Fruit fly (Drosophila melanogaster) whole organism, embryonic: Measurements from ENCODE around the gene Spt6.
A peak's percentile ranks its signal among the peaks of the same experiment; 100 is the strongest.

Source experiments
- Abd-B ChIP-seq: fragments of 200-800 bp; sonication (Bioruptor generic); optimal IDR thresholded peaks from 2 replicates; lab custom pipeline; 2018; ENCODE audit warnings: missing biosample characterization, mild to moderate bottlenecking, missing genetic modification characterization, moderate library complexity
- BEAF-32 ChIP-seq: fragments of 200-800 bp; sonication (Bioruptor generic); optimal IDR thresholded peaks from 3 replicates; lab custom pipeline; 2017; ENCODE audit warnings: missing biosample characterization, missing genetic modification characterization, mild to moderate bottlenecking, moderate library complexity, missing genetic modification reagents
- CG10267 ChIP-seq: fragments of 200-800 bp; sonication (Bioruptor generic); optimal IDR thresholded peaks from 2 replicates; lab custom pipeline; 2018; ENCODE audit warnings: missing biosample characterization, mild to moderate bottlenecking, missing genetic modification characterization, moderate library complexity
- CG10654 ChIP-seq: fragments of 200-800 bp; sonication (Bioruptor generic); optimal IDR thresholded peaks from 2 replicates; lab custom pipeline; 2016; ENCODE audit warnings: missing biosample characterization, missing genetic modification characterization
- CG11696 ChIP-seq: fragments of 200-800 bp; sonication (Bioruptor generic); IDR thresholded peaks from 2 replicates; pipeline ENCODE4 v1.3.6; 2022; ENCODE audit warnings: missing biosample characterization, missing genetic modification characterization
- CG13123 ChIP-seq: fragments of 200-800 bp; sonication (Bioruptor generic); optimal IDR thresholded peaks from 2 replicates; lab custom pipeline; 2016; ENCODE audit warnings: missing biosample characterization, missing genetic modification characterization
- CG13775 ChIP-seq: fragments of 200-800 bp; sonication (Bioruptor generic); optimal IDR thresholded peaks from 3 replicates; lab custom pipeline; 2017; ENCODE audit warnings: missing biosample characterization, mild to moderate bottlenecking, missing genetic modification characterization
- CG14014 ChIP-seq: fragments of 200-800 bp; sonication (Bioruptor generic); IDR thresholded peaks from 2 replicates; pipeline ENCODE4 v1.3.6; 2022; ENCODE audit warnings: missing biosample characterization, missing genetic modification characterization
- CG17328 ChIP-seq: fragments of 200-800 bp; sonication (Bioruptor generic); IDR thresholded peaks from 2 replicates; pipeline ENCODE4 v1.3.6; 2022; ENCODE audit warnings: missing biosample characterization, missing genetic modification characterization
- CG17359 ChIP-seq: fragments of 200-800 bp; sonication (Bioruptor generic); optimal IDR thresholded peaks from 3 replicates; lab custom pipeline; 2018; ENCODE audit warnings: missing biosample characterization, mild to moderate bottlenecking, missing genetic modification characterization, moderate library complexity
- CG17385 ChIP-seq: fragments of 200-800 bp; sonication (Bioruptor generic); optimal IDR thresholded peaks from 3 replicates; lab custom pipeline; 2018; ENCODE audit warnings: missing biosample characterization, mild to moderate bottlenecking, missing genetic modification characterization
- CG18476 ChIP-seq: fragments of 200-800 bp; sonication (Bioruptor generic); optimal IDR thresholded peaks from 2 replicates; lab custom pipeline; 2016; ENCODE audit warnings: missing biosample characterization, mild to moderate bottlenecking, missing genetic modification characterization
- CG2120 ChIP-seq: fragments of 200-800 bp; sonication (Bioruptor generic); optimal IDR thresholded peaks from 3 replicates; lab custom pipeline; 2016; ENCODE audit warnings: missing biosample characterization, missing genetic modification characterization
- CG2889 ChIP-seq: fragments of 200-800 bp; sonication (Bioruptor generic); IDR thresholded peaks from 3 replicates; pipeline ENCODE4 v1.3.6; 2022; ENCODE audit warnings: missing biosample characterization, missing genetic modification characterization
- CG31224 ChIP-seq: fragments of 200-800 bp; sonication (Bioruptor generic); IDR thresholded peaks from 2 replicates; pipeline ENCODE4 v1.3.6; 2022; ENCODE audit warnings: missing biosample characterization, missing genetic modification characterization
- CG34376 ChIP-seq: fragments of 200-800 bp; sonication (Bioruptor generic); optimal IDR thresholded peaks from 2 replicates; lab custom pipeline; 2018; ENCODE audit warnings: missing biosample characterization, mild to moderate bottlenecking, missing genetic modification characterization
- CG5953 ChIP-seq: fragments of 200-800 bp; sonication (Bioruptor generic); IDR thresholded peaks from 2 replicates; pipeline ENCODE4 v1.3.6; 2022; ENCODE audit warnings: missing biosample characterization, missing genetic modification characterization
- CG7357 ChIP-seq: fragments of 200-800 bp; sonication (Bioruptor generic); IDR thresholded peaks from 3 replicates; pipeline ENCODE4 v1.3.6; 2022; ENCODE audit warnings: missing biosample characterization, missing genetic modification characterization
- CG8290 ChIP-seq, 3 experiments: fragments of 200-800 bp; sonication (Bioruptor generic); optimal IDR thresholded peaks; 2 replicates each; lab custom pipeline; 2016 to 2019; ENCODE audit warnings: missing biosample characterization in 3 of 3, missing genetic modification characterization in 3 of 3, mild to moderate bottlenecking in 2 of 3, moderate library complexity in 1 of 3
- CG8359 ChIP-seq: fragments of 200-800 bp; sonication (Bioruptor generic); optimal IDR thresholded peaks from 2 replicates; lab custom pipeline; 2017; ENCODE audit warnings: missing biosample characterization, mild to moderate bottlenecking, missing genetic modification characterization, borderline replicate concordance
- CHES-1-like ChIP-seq: fragments of 200-800 bp; sonication (Bioruptor generic); optimal IDR thresholded peaks from 2 replicates; lab custom pipeline; 2016; ENCODE audit warnings: missing biosample characterization, missing genetic modification characterization
- CTCF ChIP-seq: fragments of 200-800 bp; sonication (Bioruptor generic); optimal IDR thresholded peaks from 2 replicates; lab custom pipeline; 2017; ENCODE audit warnings: missing biosample characterization, mild to moderate bottlenecking, missing genetic modification characterization, moderate library complexity
- D ChIP-seq, 2 experiments: fragments of 200-800 bp in 1 of 2; fragments of >200 bp in 1 of 2; sonication (Bioruptor generic) in 1 of 2; optimal IDR thresholded peaks; 2 replicates in 1 of 2; 3 replicates in 1 of 2; lab custom pipeline; 2017; ENCODE audit warnings: mild to moderate bottlenecking in 1 of 2, missing biosample characterization in 1 of 2, missing genetic modification characterization in 1 of 2, missing genetic modification reagents in 1 of 2
- D19A ChIP-seq: fragments of 200-800 bp; optimal IDR thresholded peaks from 3 replicates; lab custom pipeline; 2019; ENCODE audit warnings: missing biosample characterization, mild to moderate bottlenecking, missing genetic modification characterization, moderate library complexity
- Dref ChIP-seq: fragments of 200-800 bp; sonication (Bioruptor generic); IDR thresholded peaks from 2 replicates; pipeline ENCODE4 v1.3.6; 2022; ENCODE audit warnings: missing biosample characterization, missing genetic modification characterization
- ERR ChIP-seq: fragments of 200-800 bp; sonication (Bioruptor generic); optimal IDR thresholded peaks from 2 replicates; lab custom pipeline; 2016; ENCODE audit warnings: missing biosample characterization, missing genetic modification characterization
- Fer2 ChIP-seq: fragments of 200-800 bp; sonication (Bioruptor generic); optimal IDR thresholded peaks from 2 replicates; lab custom pipeline; 2018; ENCODE audit warnings: missing biosample characterization, mild to moderate bottlenecking, missing genetic modification characterization, moderate library complexity
- Hand ChIP-seq: fragments of 200-800 bp; sonication (Bioruptor generic); optimal IDR thresholded peaks from 2 replicates; lab custom pipeline; 2017; ENCODE audit warnings: mild to moderate bottlenecking, missing biosample characterization, missing genetic modification reagents, missing genetic modification characterization
- HmgZ ChIP-seq: fragments of 200-800 bp; sonication (Bioruptor generic); optimal IDR thresholded peaks from 2 replicates; lab custom pipeline; 2018; ENCODE audit warnings: missing biosample characterization, mild to moderate bottlenecking, missing genetic modification characterization
- Kr ChIP-seq: fragments of 200-800 bp; sonication (Bioruptor generic); optimal IDR thresholded peaks from 2 replicates; lab custom pipeline; 2017; ENCODE audit warnings: missing biosample characterization, mild to moderate bottlenecking, missing genetic modification characterization
- Mrtf ChIP-seq: fragments of 200-800 bp; sonication (Bioruptor generic); IDR thresholded peaks from 3 replicates; pipeline ENCODE4 v1.3.6; 2022; ENCODE audit warnings: missing biosample characterization, missing genetic modification characterization
- Myb ChIP-seq: fragments of 200-800 bp; sonication (Bioruptor generic); optimal IDR thresholded peaks from 2 replicates; lab custom pipeline; 2016; ENCODE audit warnings: missing biosample characterization, missing genetic modification characterization
- Neu2 ChIP-seq: fragments of 200-800 bp; sonication (Bioruptor generic); optimal IDR thresholded peaks from 3 replicates; lab custom pipeline; 2016; ENCODE audit warnings: missing biosample characterization, missing genetic modification characterization, borderline replicate concordance
- Ssrp ChIP-seq: fragments of 200-800 bp; sonication (Bioruptor generic); optimal IDR thresholded peaks from 2 replicates; lab custom pipeline; 2018; ENCODE audit warnings: missing biosample characterization, mild to moderate bottlenecking, missing genetic modification characterization, moderate library complexity
- Trl ChIP-seq, 3 experiments: fragments of >200 bp in 2 of 3; fragments of 200-800 bp in 1 of 3; sonication (Bioruptor generic) in 1 of 3; optimal IDR thresholded peaks; 2 replicates in 1 of 3; 3 replicates in 2 of 3; lab custom pipeline; 2016 to 2017; ENCODE audit warnings: missing biosample characterization in 1 of 3, missing genetic modification characterization in 1 of 3
- crc ChIP-seq: fragments of 200-800 bp; sonication (Bioruptor generic); optimal IDR thresholded peaks from 2 replicates; lab custom pipeline; 2016; ENCODE audit warnings: missing biosample characterization, missing genetic modification characterization
- dysf ChIP-seq: fragments of 200-800 bp; sonication (Bioruptor generic); IDR thresholded peaks from 3 replicates; pipeline ENCODE4 v1.3.6; 2022; ENCODE audit warnings: missing biosample characterization, missing genetic modification characterization
- fd64A ChIP-seq: fragments of 200-800 bp; sonication (Bioruptor generic); optimal IDR thresholded peaks from 3 replicates; lab custom pipeline; 2018; ENCODE audit warnings: missing biosample characterization, mild to moderate bottlenecking, missing genetic modification characterization
- ftz-f1 ChIP-seq: fragments of 200-800 bp; sonication (Bioruptor generic); optimal IDR thresholded peaks from 2 replicates; lab custom pipeline; 2016; ENCODE audit warnings: missing biosample characterization, missing genetic modification characterization
- grn ChIP-seq: fragments of 200-800 bp; sonication (Bioruptor generic); optimal IDR thresholded peaks from 3 replicates; lab custom pipeline; 2017; ENCODE audit warnings: missing biosample characterization, missing genetic modification characterization
- her ChIP-seq: fragments of 200-800 bp; sonication (Bioruptor generic); optimal IDR thresholded peaks from 2 replicates; lab custom pipeline; 2016; ENCODE audit warnings: missing biosample characterization, missing genetic modification characterization
- jumu ChIP-seq: fragments of 200-800 bp; sonication (Bioruptor generic); optimal IDR thresholded peaks from 3 replicates; lab custom pipeline; 2016; ENCODE audit warnings: missing biosample characterization, missing genetic modification characterization
- lmd ChIP-seq: fragments of 200-800 bp; sonication (Bioruptor generic); IDR thresholded peaks from 2 replicates; pipeline ENCODE4 v1.3.6; 2022; ENCODE audit warnings: missing biosample characterization, missing genetic modification characterization
- maf-S ChIP-seq: fragments of 200-800 bp; sonication (Bioruptor generic); optimal IDR thresholded peaks from 2 replicates; lab custom pipeline; 2016; ENCODE audit warnings: missing biosample characterization, missing genetic modification characterization
- nom ChIP-seq: fragments of 200-800 bp; sonication (Bioruptor generic); optimal IDR thresholded peaks from 2 replicates; lab custom pipeline; 2017; ENCODE audit warnings: missing biosample characterization, missing genetic modification characterization, mild to moderate bottlenecking, moderate library complexity, missing genetic modification reagents
- org-1 ChIP-seq: fragments of 200-800 bp; sonication (Bioruptor generic); optimal IDR thresholded peaks from 2 replicates; lab custom pipeline; 2017; ENCODE audit warnings: missing biosample characterization, missing genetic modification characterization
- pho ChIP-seq: fragments of 200-800 bp; sonication (Bioruptor generic); optimal IDR thresholded peaks from 2 replicates; lab custom pipeline; 2016; ENCODE audit warnings: missing biosample characterization, missing genetic modification characterization
- salm ChIP-seq: fragments of 200-800 bp; sonication (Bioruptor generic); optimal IDR thresholded peaks from 2 replicates; lab custom pipeline; 2018; ENCODE audit warnings: missing biosample characterization, mild to moderate bottlenecking, missing genetic modification characterization
- sqz ChIP-seq: fragments of 200-800 bp; sonication (Bioruptor generic); optimal IDR thresholded peaks from 3 replicates; lab custom pipeline; 2018; ENCODE audit warnings: missing biosample characterization, mild to moderate bottlenecking, missing genetic modification characterization
- vnd ChIP-seq: fragments of 200-800 bp; sonication (Bioruptor generic); IDR thresholded peaks from 3 replicates; pipeline ENCODE4 v1.3.6; 2022; ENCODE audit warnings: missing biosample characterization, missing genetic modification characterization; ENCODE audit not compliant: partially characterized antibody

Gene Spt6

dm6 chrX:6287842-6288241 lies 20.2 kb downstream of the Spt6 start, which contains the start of the genes Top3beta and wuho (continued):
- TF ChIP-seq sqz (GFP tag; lab: Kevin White, UChicago): no peak
- TF ChIP-seq Dref (GFP tag; lab: Robert Waterston, UW): peak; percentile 88
- no peak for TF ChIP-seq CG17359 (tag; lab: Kevin White, UChicago)
- peak; percentile 85 for TF ChIP-seq HmgZ (tag; lab: Kevin White, UChicago)
- peak; percentile 57 for TF ChIP-seq CG2120 (GFP tag; lab: Kevin White, UChicago)
- TF ChIP-seq CG10654 (GFP tag; lab: Kevin White, UChicago): peak; percentile 16
- peak; percentile 19 for TF ChIP-seq nom (GFP tag; lab: Kevin White, UChicago)
- TF ChIP-seq ERR (GFP tag; lab: Kevin White, UChicago): peak; percentile 48
- peak; percentile 66 for TF ChIP-seq BEAF-32 (GFP tag; lab: Kevin White, UChicago)
- peak; percentile 74 for TF ChIP-seq D (optimal IDR thresholded peaks at IDR 0.05; lab: Kevin White, UChicago)
- TF ChIP-seq D (GFP tag; optimal IDR thresholded peaks at IDR 0.05; lab: Kevin White, UChicago): no peak
- no peak for TF ChIP-seq CG13123
- no peak for TF ChIP-seq Trl (optimal IDR thresholded peaks at IDR 0.05; lab: Kevin White, UChicago)
- TF ChIP-seq Trl (GFP tag; optimal IDR thresholded peaks at IDR 0.05; lab: Kevin White, UChicago): peak; percentile 58
- peak; percentile 57 for TF ChIP-seq pho (GFP tag; lab: Kevin White, UChicago)
- TF ChIP-seq Abd-B (GFP tag; lab: Kevin White, UChicago): peak; percentile 25
- no peak for TF ChIP-seq fd64A (GFP tag; lab: Kevin White, UChicago)
- no peak for TF ChIP-seq lmd (GFP tag; lab: Robert Waterston, UW)
- peak; percentile 9 for TF ChIP-seq org-1 (GFP tag; lab: Kevin White, UChicago)
- TF ChIP-seq CG14014 (GFP tag; lab: Robert Waterston, UW): no peak; the same call in 1 of the 2 replicates
- no peak for TF ChIP-seq CG18476 (GFP tag; lab: Kevin White, UChicago)
- TF ChIP-seq Kr (GFP tag; lab: Kevin White, UChicago): no peak
- no peak for TF ChIP-seq CG31224 (GFP tag; lab: Robert Waterston, UW)
- peak; percentile 57 for TF ChIP-seq CG10267 (tag; lab: Kevin White, UChicago)
- TF ChIP-seq CG7357 (GFP tag; lab: Robert Waterston, UW): no peak
- peak; percentile 100 for TF ChIP-seq grn (GFP tag; lab: Kevin White, UChicago)
- peak; percentile 58 for TF ChIP-seq ftz-f1 (GFP tag; lab: Kevin White, UChicago)
- peak; percentile 52; the same call in 1 of the 3 replicates for TF ChIP-seq vnd (GFP tag; lab: Robert Waterston, UW)
- TF ChIP-seq Hand (GFP tag; lab: Kevin White, UChicago): no peak
- peak; percentile 29 for TF ChIP-seq CTCF
- peak; percentile 18; the same call in 1 of the 3 replicates for TF ChIP-seq dysf (GFP tag; lab: Robert Waterston, UW)
- TF ChIP-seq CG8359 (GFP tag; lab: Kevin White, UChicago): no peak
- TF ChIP-seq CG8290 (GFP tag; optimal IDR thresholded peaks at IDR 0.05; lab: Kevin White, UChicago): peak; percentile 45
- TF ChIP-seq CG8290 (tag; optimal IDR thresholded peaks at IDR 0.05; lab: Kevin White, UChicago): peak; percentile 2 to 90
- TF ChIP-seq CG17328 (GFP tag; lab: Robert Waterston, UW): no peak
- no peak for TF ChIP-seq CG13775 (GFP tag; lab: Kevin White, UChicago)
- no peak for TF ChIP-seq CG5953 (GFP tag; lab: Robert Waterston, UW)
- TF ChIP-seq Neu2 (GFP tag; lab: Kevin White, UChicago): no peak
- no peak for TF ChIP-seq Fer2 (tag; lab: Kevin White, UChicago)
- TF ChIP-seq maf-S (GFP tag; lab: Kevin White, UChicago): peak; percentile 57
- no peak for TF ChIP-seq crc (GFP tag; lab: Kevin White, UChicago)
- TF ChIP-seq D19A: no peak
- peak; percentile 74 for TF ChIP-seq CHES-1-like (GFP tag; lab: Kevin White, UChicago)
- TF ChIP-seq CG2889: no peak
- no peak for TF ChIP-seq Ssrp (tag; lab: Kevin White, UChicago)
- peak; percentile 58 for TF ChIP-seq jumu
- TF ChIP-seq Mrtf (GFP tag; lab: Robert Waterston, UW): no peak
- peak; percentile 62 for TF ChIP-seq her
- no peak for TF ChIP-seq CG11696 (GFP tag; lab: Robert Waterston, UW)
- TF ChIP-seq salm (tag; lab: Kevin White, UChicago): peak; percentile 10
- TF ChIP-seq CG17385 (GFP tag; lab: Kevin White, UChicago): no peak
- peak; percentile 47 for TF ChIP-seq CG34376 (GFP tag; lab: Kevin White, UChicago)
- TF ChIP-seq Myb (GFP tag; lab: Kevin White, UChicago): peak; percentile 76
